Fruit fly (Drosophila melanogaster): ENCODE measurements around the gene mei-41.

Gene mei-41

DNA sequence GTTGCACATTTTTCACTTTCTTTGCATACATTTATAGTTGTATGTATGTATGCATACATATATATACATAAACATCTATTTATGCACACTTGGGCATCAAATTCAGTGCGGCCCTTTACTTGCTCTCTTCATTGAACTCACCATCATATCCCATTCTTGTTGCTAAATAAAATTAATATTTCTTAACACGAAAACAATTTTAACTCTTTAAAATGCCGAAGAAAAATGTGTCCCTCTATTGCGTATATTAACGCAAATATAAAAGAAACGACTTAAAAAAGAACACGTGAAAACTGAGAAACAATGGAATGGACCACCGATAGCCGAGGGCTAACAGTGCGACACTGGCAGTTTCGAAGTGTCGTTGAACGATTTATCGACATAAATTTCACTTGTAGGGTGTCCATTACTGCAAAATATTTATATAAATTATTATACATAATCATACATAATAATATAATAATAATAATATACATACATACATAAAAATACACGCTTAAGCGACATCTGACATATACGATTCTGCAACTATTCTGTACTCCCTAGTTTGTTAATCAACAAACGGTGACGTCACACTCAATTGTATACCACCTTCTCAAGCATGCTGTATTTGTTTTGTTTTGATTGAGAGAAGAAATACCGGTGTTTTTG is 32.7 kb upstream of the mei-41 start, which contains the start of the genes U2af50 and PIG-Q (continued):
- TF ChIP-seq CG11723 (GFP tag; optimal IDR thresholded peaks at IDR 0.05) (peak; percentile 87), CG31388 (GFP tag; optimal IDR thresholded peaks at IDR 0.05) (peak; percentile 76), corto (GFP tag; optimal IDR thresholded peaks at IDR 0.05) (no peak), CG33557 (GFP tag; optimal IDR thresholded peaks at IDR 0.05) (peak; percentile 91), CG6272 (GFP tag; IDR thresholded peaks at IDR 0.05) (no peak), tio (GFP tag; optimal IDR thresholded peaks at IDR 0.05) (no peak), jumu (GFP tag; optimal IDR thresholded peaks at IDR 0.05) (peak; percentile 32), Oli (tag; optimal IDR thresholded peaks at IDR 0.05) (peak; percentile 94), CG17568 (GFP tag; optimal IDR thresholded peaks at IDR 0.05) (no peak), CG6854 (GFP tag; optimal IDR thresholded peaks at IDR 0.05) (peak; percentile 79), MTF-1 (GFP tag; optimal IDR thresholded peaks at IDR 0.05; ENCODE audit: borderline replicate concordance) (no peak), Side (GFP tag; optimal IDR thresholded peaks at IDR 0.05) (peak; percentile 23), CG12942 (GFP tag; optimal IDR thresholded peaks at IDR 0.05) (peak; percentile 92), CG14014 (GFP tag; IDR thresholded peaks at IDR 0.05) (peak; percentile 92), insv (GFP tag; optimal IDR thresholded peaks at IDR 0.05) (peak in 1 of 2 experiments; percentile 63), CG3995 (GFP tag; optimal IDR thresholded peaks at IDR 0.05) (peak; percentile 14), C15 (GFP tag; IDR thresholded peaks at IDR 0.05) (peak; percentile 73; the same call in 1 of the 3 replicates), CG3163 (GFP tag; optimal IDR thresholded peaks at IDR 0.05) (peak; percentile 32), HLH54F (GFP tag; optimal IDR thresholded peaks at IDR 0.05) (peak; percentile 45), eve (GFP tag; optimal IDR thresholded peaks at IDR 0.05) (no peak), peb (GFP tag; IDR thresholded peaks at IDR 0.05) (peak; percentile 78), sug (tag; optimal IDR thresholded peaks at IDR 0.05) (peak; percentile 91), B-H1 (GFP tag; IDR thresholded peaks at IDR 0.05) (peak; percentile 82; the same call in 2 of the 3 replicates), CG3838 (GFP tag; optimal IDR thresholded peaks at IDR 0.05) (peak; percentile 60), CG6791 (GFP tag; IDR thresholded peaks at IDR 0.05; ENCODE audit: partially characterized antibody) (peak; percentile 26; the same call in 1 of the 3 replicates), CG2120 (GFP tag; optimal IDR thresholded peaks at IDR 0.05) (peak; percentile 79), inv (GFP tag; IDR thresholded peaks at IDR 0.05; ENCODE audit: partially characterized antibody) (peak; percentile 47; the same call in 1 of the 2 replicates), CG13287 (GFP tag; IDR thresholded peaks at IDR 0.05; ENCODE audit: partially characterized antibody) (peak; percentile 53), CG34376 (GFP tag; optimal IDR thresholded peaks at IDR 0.05) (peak; percentile 77), row (GFP tag; IDR thresholded peaks at IDR 0.05) (peak; percentile 98), nau (GFP tag; optimal IDR thresholded peaks at IDR 0.05) (no peak), CG13424 (tag; optimal IDR thresholded peaks at IDR 0.05) (peak; percentile 95), Spps (tag; optimal IDR thresholded peaks at IDR 0.05) (peak; percentile 87), Awh (GFP tag; IDR thresholded peaks at IDR 0.05) (no peak; the same call in 1 of the 2 replicates), cwo (GFP tag; optimal IDR thresholded peaks at IDR 0.05) (peak; percentile 84), nmo (GFP tag; optimal IDR thresholded peaks at IDR 0.05) (peak; percentile 97), Mes4 (GFP tag; optimal IDR thresholded peaks at IDR 0.05) (peak; percentile 16), CG7556 (GFP tag; optimal IDR thresholded peaks at IDR 0.05) (peak; percentile 90), dysf (GFP tag; IDR thresholded peaks at IDR 0.05) (peak; percentile 93; the same call in 1 of the 3 replicates), CG2199 (GFP tag; IDR thresholded peaks at IDR 0.05) (peak; percentile 93), Ptx1 (GFP tag; IDR thresholded peaks at IDR 0.05) (peak; percentile 95), MESR4 (GFP tag; optimal IDR thresholded peaks at IDR 0.05) (peak; percentile 49), CG4328 (GFP tag; optimal IDR thresholded peaks at IDR 0.05) (peak; percentile 82), dmrt11E (tag; optimal IDR thresholded peaks at IDR 0.05) (peak; percentile 95), CG4424 (GFP tag; optimal IDR thresholded peaks at IDR 0.05) (peak; percentile 89), nerfin-2 (GFP tag; IDR thresholded peaks at IDR 0.05; ENCODE audit: partially characterized antibody) (no peak), CG11085 (GFP tag; IDR thresholded peaks at IDR 0.05) (no peak; the same call in 1 of the 2 replicates), pfk (GFP tag; optimal IDR thresholded peaks at IDR 0.05) (peak; percentile 97), so (GFP tag; IDR thresholded peaks at IDR 0.05) (peak; percentile 93; the same call in 2 of the 3 replicates)

All from whole organism, embryonic.